Worm (Caenorhabditis elegans): ENCODE results near the gene C02F5.10.

ce11 chrIII:8268296-8268695 lies 19.0 kb upstream of the C02F5.10 start, which contains the start of the genes F09G8.7 and crn-7:
- TF ChIP-seq skn-1 (tag; optimal IDR thresholded peaks at IDR 0.05): peak; percentile 25
- TF ChIP-seq aha-1 (tag; optimal IDR thresholded peaks at IDR 0.05): no peak
- no peak for TF ChIP-seq ztf-4 (tag; optimal IDR thresholded peaks at IDR 0.05)
- TF ChIP-seq unc-30 (tag; optimal IDR thresholded peaks at IDR 0.05): no peak
- no peak for TF ChIP-seq irx-1 (tag; optimal IDR thresholded peaks at IDR 0.05)
- TF ChIP-seq ama-1 (optimal IDR thresholded peaks at IDR 0.05): no peak
- peak in 1 of 2 experiments; percentile 55 for TF ChIP-seq lsy-2 (tag; optimal IDR thresholded peaks at IDR 0.05)

Measured in whole organism, L1 larva.